Worm (Caenorhabditis elegans) whole organism, L4 larva: ENCODE results near the gene C53B7.3.

Experiments used
- ama-1 ChIP-seq: fragments of 150-350 bp; optimal IDR thresholded peaks from 2 replicates; lab custom pipeline; 2014; ENCODE audit warnings: inconsistent platforms, mixed read lengths
- hlh-30 ChIP-seq: sonication (generic microtip); optimal IDR thresholded peaks from 2 replicates; lab custom pipeline; 2017; ENCODE audit warnings: antibody characterized with exemption, mild to moderate bottlenecking, missing genetic modification characterization, missing compliant biosample characterization; ENCODE audit not compliant: insufficient read depth
- lir-3 ChIP-seq: sonication (generic microtip); optimal IDR thresholded peaks from 2 replicates; lab custom pipeline; 2016; ENCODE audit warnings: mild to moderate bottlenecking, missing genetic modification characterization, missing compliant biosample characterization
- nhr-111 ChIP-seq: fragments of 200-800 bp; sonication (Bioruptor generic); optimal IDR thresholded peaks from 2 replicates; lab custom pipeline; 2018; ENCODE audit warnings: mild to moderate bottlenecking, missing genetic modification characterization, missing compliant biosample characterization
- vab-7 ChIP-seq: fragments of 200-800 bp; sonication (Bioruptor generic); IDR thresholded peaks from 2 replicates; pipeline ENCODE4 v1.3.6; 2022; ENCODE audit warnings: missing genetic modification reagents, missing genetic modification characterization, missing compliant biosample characterization

ce11 chrX:6844394-6845072 lies at the start of gene C53B7.3:
- no peak for TF ChIP-seq vab-7 (GFP tag; lab: Robert Waterston, UW)
- no peak for TF ChIP-seq nhr-111 (GFP tag; lab: Kevin White, UChicago)
- TF ChIP-seq ama-1, result no peak
- no peak for TF ChIP-seq hlh-30
- TF ChIP-seq lir-3 (tag; lab: Kevin White, UChicago), result no peak
